Worm (Caenorhabditis elegans) whole organism, mixed stage, embryonic: Measurements from ENCODE around the gene sdz-20.

Experiments used
- M03D4.4 ChIP-seq: sonication (generic microtip); optimal IDR thresholded peaks from 2 replicates; lab custom pipeline; 2017; ENCODE audit warnings: mild to moderate bottlenecking, missing genetic modification characterization, missing compliant biosample characterization
- bed-3 ChIP-seq: fragments of 200-800 bp; sonication (Bioruptor generic); optimal IDR thresholded peaks from 3 replicates; lab custom pipeline; 2018; ENCODE audit warnings: mild to moderate bottlenecking, missing genetic modification characterization, moderate library complexity, missing compliant biosample characterization
- blmp-1 ChIP-seq: fragments of 150-350 bp; optimal IDR thresholded peaks from 2 replicates; lab custom pipeline; 2014; ENCODE audit warnings: missing biosample characterization, missing genetic modification characterization
- ceh-39 ChIP-seq: fragments of 150-350 bp; optimal IDR thresholded peaks from 2 replicates; lab custom pipeline; 2014; ENCODE audit warnings: missing biosample characterization, missing genetic modification characterization
- ces-1 ChIP-seq: fragments of 150-350 bp; optimal IDR thresholded peaks from 2 replicates; lab custom pipeline; 2014; ENCODE audit warnings: missing biosample characterization, missing genetic modification reagents, missing genetic modification characterization
- cnd-1 ChIP-seq: fragments of 200-800 bp; sonication (Bioruptor generic); optimal IDR thresholded peaks from 2 replicates; lab custom pipeline; 2018; ENCODE audit warnings: mild to moderate bottlenecking, missing genetic modification characterization, missing compliant biosample characterization
- drap-1 ChIP-seq: fragments of 200-800 bp; sonication (Bioruptor generic); optimal IDR thresholded peaks from 3 replicates; lab custom pipeline; 2018; ENCODE audit warnings: mild to moderate bottlenecking, missing genetic modification characterization, missing compliant biosample characterization
- elt-1 ChIP-seq: sonication (generic microtip); optimal IDR thresholded peaks from 2 replicates; lab custom pipeline; 2017; ENCODE audit warnings: missing genetic modification characterization, mild to moderate bottlenecking, missing compliant biosample characterization, antibody characterized with exemption, moderate library complexity, borderline replicate concordance; ENCODE audit not compliant: insufficient read depth
- elt-3 ChIP-seq: fragments of 150-350 bp; optimal IDR thresholded peaks from 2 replicates; lab custom pipeline; 2014; ENCODE audit warnings: missing biosample characterization, missing genetic modification characterization
- flh-1 ChIP-seq: fragments of 200-800 bp; sonication (Bioruptor generic); optimal IDR thresholded peaks from 2 replicates; lab custom pipeline; 2018; ENCODE audit warnings: mild to moderate bottlenecking, missing genetic modification characterization, moderate library complexity, missing compliant biosample characterization
- ham-2 ChIP-seq: fragments of 200-800 bp; sonication (Bioruptor generic); optimal IDR thresholded peaks from 2 replicates; lab custom pipeline; 2018; ENCODE audit warnings: mild to moderate bottlenecking, missing genetic modification characterization, missing compliant biosample characterization
- lin-13 ChIP-seq: fragments of 150-350 bp; optimal IDR thresholded peaks from 2 replicates; lab custom pipeline; 2014; ENCODE audit warnings: missing biosample characterization, missing genetic modification characterization
- lin-32 ChIP-seq: fragments of 200-800 bp; sonication (Bioruptor generic); optimal IDR thresholded peaks from 2 replicates; lab custom pipeline; 2018; ENCODE audit warnings: mild to moderate bottlenecking, missing genetic modification characterization, missing compliant biosample characterization
- lsy-2 ChIP-seq: fragments of 150-350 bp; optimal IDR thresholded peaks from 2 replicates; lab custom pipeline; 2014; ENCODE audit warnings: missing biosample characterization, missing genetic modification characterization
- mab-5 ChIP-seq: fragments of 150-350 bp; optimal IDR thresholded peaks from 2 replicates; lab custom pipeline; 2014; ENCODE audit warnings: missing biosample characterization, missing genetic modification characterization
- mep-1 ChIP-seq: fragments of 150-350 bp; optimal IDR thresholded peaks from 2 replicates; lab custom pipeline; 2017; ENCODE audit warnings: missing biosample characterization, missing genetic modification reagents, missing genetic modification characterization, inconsistent platforms
- mls-2 ChIP-seq: sonication (generic microtip); optimal IDR thresholded peaks from 2 replicates; lab custom pipeline; 2016; ENCODE audit warnings: mild to moderate bottlenecking, missing genetic modification characterization, moderate library complexity, missing compliant biosample characterization
- nhr-12 ChIP-seq: fragments of 150-350 bp; optimal IDR thresholded peaks from 2 replicates; lab custom pipeline; 2014; ENCODE audit warnings: missing biosample characterization, missing genetic modification characterization
- nhr-2 ChIP-seq: fragments of 150-350 bp; optimal IDR thresholded peaks from 2 replicates; lab custom pipeline; 2014; ENCODE audit warnings: missing biosample characterization, missing genetic modification characterization
- nhr-28 ChIP-seq: fragments of 150-350 bp; optimal IDR thresholded peaks from 2 replicates; lab custom pipeline; 2014; ENCODE audit warnings: missing biosample characterization, missing genetic modification characterization
- nhr-76 ChIP-seq: sonication (generic microtip); optimal IDR thresholded peaks from 2 replicates; lab custom pipeline; 2017; ENCODE audit warnings: missing biosample characterization, missing genetic modification characterization
- pha-4 ChIP-seq: fragments of 150-350 bp; optimal IDR thresholded peaks from 2 replicates; lab custom pipeline; 2018; ENCODE audit warnings: missing biosample characterization, missing genetic modification reagents, missing genetic modification characterization
- sem-2 ChIP-seq: fragments of 200-800 bp; sonication (Bioruptor generic); optimal IDR thresholded peaks from 2 replicates; lab custom pipeline; 2018; ENCODE audit warnings: mild to moderate bottlenecking, missing genetic modification characterization, missing compliant biosample characterization
- snpc-4 ChIP-seq: fragments of 150-350 bp; optimal IDR thresholded peaks from 2 replicates; lab custom pipeline; 2014; ENCODE audit warnings: missing biosample characterization, missing genetic modification characterization
- sptf-1 ChIP-seq: sonication (generic microtip); optimal IDR thresholded peaks from 2 replicates; lab custom pipeline; 2017; ENCODE audit warnings: mild to moderate bottlenecking, missing genetic modification characterization, moderate library complexity, missing compliant biosample characterization
- tbx-8 ChIP-seq: fragments of 200-800 bp; sonication (Bioruptor generic); optimal IDR thresholded peaks from 2 replicates; lab custom pipeline; 2018; ENCODE audit warnings: mild to moderate bottlenecking, missing genetic modification characterization, moderate library complexity, missing compliant biosample characterization
- unc-120 ChIP-seq: sonication (generic microtip); optimal IDR thresholded peaks from 2 replicates; lab custom pipeline; 2017; ENCODE audit warnings: missing genetic modification characterization, missing compliant biosample characterization; ENCODE audit not compliant: poor library complexity, severe bottlenecking
- unc-39 ChIP-seq: fragments of 150-350 bp; optimal IDR thresholded peaks from 2 replicates; lab custom pipeline; 2014; ENCODE audit warnings: missing biosample characterization, missing genetic modification characterization
- unc-62 ChIP-seq: fragments of 150-350 bp; optimal IDR thresholded peaks from 2 replicates; lab custom pipeline; 2014; ENCODE audit warnings: missing biosample characterization, missing genetic modification reagents, missing genetic modification characterization
- zip-8 ChIP-seq: fragments of 150-350 bp; optimal IDR thresholded peaks from 2 replicates; lab custom pipeline; 2014; ENCODE audit warnings: missing biosample characterization, missing genetic modification characterization

Gene sdz-20

DNA sequence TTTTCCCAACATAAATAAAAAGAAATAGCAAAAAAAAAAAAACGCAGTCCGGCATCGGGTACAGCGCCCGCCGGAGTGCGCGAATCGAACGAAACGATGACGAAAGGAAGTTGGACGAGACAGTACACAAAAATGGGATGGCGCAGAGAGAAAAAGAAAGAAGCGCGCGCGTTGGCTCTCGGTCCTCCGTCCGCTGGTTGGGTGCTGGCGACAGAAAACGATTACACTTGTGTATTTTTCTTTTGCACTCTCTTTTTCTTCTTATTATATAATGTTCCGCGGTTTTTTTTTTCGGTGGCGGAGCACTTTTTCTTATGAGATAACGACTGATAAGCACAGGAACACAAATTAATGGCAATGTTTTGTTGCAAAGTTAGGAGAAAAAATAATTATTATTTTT lies 43.4 kb downstream of the sdz-20 start:
- no peak for TF ChIP-seq unc-39 (tag; lab: Kevin White, UChicago)
- no peak for TF ChIP-seq cnd-1 (tag; lab: Kevin White, UChicago)
- no peak for TF ChIP-seq nhr-76 (tag; lab: Kevin White, UChicago)
- TF ChIP-seq pha-4 (tag; lab: Kevin White, UChicago): no peak
- TF ChIP-seq unc-120 (tag; lab: Kevin White, UChicago): no peak
- no peak for TF ChIP-seq lsy-2 (tag; lab: Kevin White, UChicago)
- no peak for TF ChIP-seq ces-1 (GFP tag; lab: Kevin White, UChicago)
- TF ChIP-seq sptf-1 (tag; lab: Kevin White, UChicago): no peak
- TF ChIP-seq mls-2 (tag; lab: Kevin White, UChicago): no peak
- TF ChIP-seq mep-1 (tag; lab: Kevin White, UChicago): no peak
- TF ChIP-seq sem-2 (GFP tag; lab: Kevin White, UChicago): no peak

DNA sequence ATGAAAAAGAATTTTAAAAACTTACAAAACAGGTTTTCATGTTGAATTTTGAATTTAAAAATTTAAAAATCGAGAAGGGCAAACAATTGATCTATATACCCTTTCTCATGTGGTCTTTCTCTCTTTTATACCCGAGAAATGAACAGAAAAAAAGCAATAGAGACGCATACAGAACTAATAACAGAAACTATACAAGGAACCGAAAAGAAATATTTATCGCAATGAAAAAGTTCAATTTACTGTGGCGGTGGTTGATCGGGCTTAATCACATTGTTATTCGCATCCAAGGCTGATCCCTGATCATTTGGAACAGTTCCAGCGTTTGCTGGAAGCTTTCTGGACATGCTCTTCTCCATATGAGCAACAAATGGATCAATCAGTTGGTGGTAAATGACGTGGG lies 44.4 kb downstream of the sdz-20 start, which contains the start of gene T03F6.10:
T03F6.10 (minus strand) TSS at position 101 of the 400 bp plus-strand sequence.
- no peak for TF ChIP-seq elt-1 (tag; lab: Kevin White, UChicago)

DNA sequence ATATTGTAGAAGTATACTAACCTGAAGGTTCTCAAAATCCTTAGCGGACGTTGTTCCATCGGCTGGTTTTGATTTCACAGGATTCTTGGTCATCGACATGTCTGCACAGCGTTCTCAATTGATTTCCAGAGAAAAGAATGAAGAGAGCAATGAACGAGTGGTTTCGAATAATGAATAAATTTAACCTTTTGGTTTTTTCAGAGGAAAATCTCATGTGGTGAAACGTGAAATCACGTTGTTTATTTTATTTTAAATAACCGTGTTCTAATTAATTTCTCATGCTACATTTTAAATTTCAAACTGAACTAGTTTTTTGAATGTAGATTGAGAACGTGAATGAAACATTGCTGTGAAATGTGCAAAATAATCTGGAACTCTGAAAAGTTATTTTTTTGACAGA lies 46.3 kb downstream of the sdz-20 start, which contains the start of gene T03F6.6:
T03F6.6 (minus strand) TSS at position 101 of the 400 bp plus-strand sequence.
- no peak for TF ChIP-seq tbx-8 (GFP tag; lab: Kevin White, UChicago)
- no peak for TF ChIP-seq lin-32 (GFP tag; lab: Kevin White, UChicago)
- TF ChIP-seq drap-1 (GFP tag; lab: Kevin White, UChicago): no peak
- no peak for TF ChIP-seq nhr-2 (tag; lab: Kevin White, UChicago)
- no peak for TF ChIP-seq nhr-76 (tag; lab: Kevin White, UChicago)
- TF ChIP-seq sptf-1 (tag; lab: Kevin White, UChicago): no peak
- no peak for TF ChIP-seq mls-2 (tag; lab: Kevin White, UChicago)
- TF ChIP-seq nhr-28 (tag; lab: Kevin White, UChicago): no peak
- no peak for TF ChIP-seq mep-1 (tag; lab: Kevin White, UChicago)
- TF ChIP-seq snpc-4: no peak
- no peak for TF ChIP-seq flh-1
- TF ChIP-seq unc-120 (tag; lab: Kevin White, UChicago): no peak
- no peak for TF ChIP-seq sem-2 (GFP tag; lab: Kevin White, UChicago)
- TF ChIP-seq cnd-1 (tag; lab: Kevin White, UChicago): no peak
- no peak for TF ChIP-seq elt-1 (tag; lab: Kevin White, UChicago)

DNA sequence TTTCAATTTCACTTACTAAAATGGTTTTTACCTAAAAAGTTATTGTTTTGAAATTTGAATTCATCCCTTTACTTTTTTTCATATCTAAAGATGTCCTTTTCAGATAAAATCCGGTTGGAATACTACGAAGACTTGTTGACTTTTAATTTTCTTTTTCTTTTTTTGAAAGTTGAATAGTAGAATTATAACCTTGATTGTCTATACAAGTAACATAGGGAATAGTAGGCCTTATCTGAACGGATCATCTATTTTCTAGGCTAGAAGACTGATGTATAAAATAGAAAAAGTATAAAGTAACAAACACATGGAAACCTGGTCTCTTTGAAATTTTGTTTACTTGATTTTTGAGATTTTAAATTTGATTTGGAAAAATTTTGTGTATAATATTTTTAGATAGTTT lies 47.0 kb downstream of the sdz-20 start:
- TF ChIP-seq blmp-1 (tag; lab: Kevin White, UChicago): no peak
- TF ChIP-seq nhr-28 (tag; lab: Kevin White, UChicago): no peak
- no peak for TF ChIP-seq pha-4 (tag; lab: Kevin White, UChicago)

DNA sequence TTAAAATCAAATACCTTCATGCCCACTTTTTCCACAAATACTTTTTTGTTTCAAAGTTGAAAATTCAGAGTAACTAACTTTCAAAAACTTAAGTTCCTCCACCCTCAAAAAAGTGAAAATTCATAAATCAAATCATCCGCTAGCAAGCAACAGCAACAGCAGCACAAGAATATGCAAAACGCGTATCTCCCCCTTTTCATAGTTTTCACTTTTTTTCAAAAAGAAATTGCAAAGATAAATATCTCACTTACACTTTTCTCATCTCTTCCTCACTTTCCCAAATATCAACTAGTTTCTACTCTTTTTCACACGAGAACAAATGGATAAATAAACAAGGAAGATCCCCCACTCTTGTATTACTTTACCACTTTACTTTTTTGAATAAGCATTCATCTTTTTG lies 47.8 kb downstream of the sdz-20 start:
- TF ChIP-seq lin-32 (GFP tag; lab: Kevin White, UChicago): no peak
- no peak for TF ChIP-seq lsy-2 (tag; lab: Kevin White, UChicago)
- no peak for TF ChIP-seq unc-62 (GFP tag; lab: Kevin White, UChicago)
- no peak for TF ChIP-seq cnd-1 (tag; lab: Kevin White, UChicago)
- peak; percentile 25 for TF ChIP-seq ces-1 (GFP tag; lab: Kevin White, UChicago)
- TF ChIP-seq mab-5 (tag; lab: Kevin White, UChicago): no peak
- no peak for TF ChIP-seq nhr-28 (tag; lab: Kevin White, UChicago)
- peak; percentile 78 for TF ChIP-seq blmp-1 (tag; lab: Kevin White, UChicago)
- no peak for TF ChIP-seq elt-3 (tag; lab: Kevin White, UChicago)
- no peak for TF ChIP-seq lin-13 (tag; lab: Kevin White, UChicago)
- no peak for TF ChIP-seq bed-3
- no peak for TF ChIP-seq M03D4.4
- no peak for TF ChIP-seq zip-8 (tag; lab: Kevin White, UChicago)

DNA sequence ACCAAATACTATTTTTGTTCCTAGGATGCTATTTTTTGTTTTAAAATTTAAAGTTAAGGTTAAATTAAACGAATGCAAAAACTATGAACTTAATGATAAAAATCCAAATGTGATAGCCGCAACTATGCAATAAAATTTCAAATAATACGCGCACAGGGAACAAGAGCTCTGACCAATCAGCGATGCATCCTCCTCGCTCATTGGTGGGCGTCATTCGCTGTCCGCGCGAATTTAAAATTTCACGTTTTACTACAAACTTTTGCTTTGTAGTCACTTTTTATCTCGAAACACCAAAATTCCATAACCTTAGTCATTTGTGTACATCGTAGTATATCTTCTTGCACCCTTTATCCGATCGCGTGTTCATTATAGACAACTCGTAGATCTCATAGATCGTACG lies 49.3 kb downstream of the sdz-20 start:
- TF ChIP-seq ceh-39 (tag; lab: Kevin White, UChicago) (no peak), snpc-4 (no peak), cnd-1 (tag; lab: Kevin White, UChicago) (no peak), zip-8 (tag; lab: Kevin White, UChicago) (no peak), ham-2 (GFP tag; lab: Kevin White, UChicago) (no peak), bed-3 (no peak), drap-1 (GFP tag; lab: Kevin White, UChicago) (no peak), pha-4 (tag; lab: Kevin White, UChicago) (no peak), nhr-12 (no peak), sem-2 (GFP tag; lab: Kevin White, UChicago) (no peak), nhr-28 (tag; lab: Kevin White, UChicago) (no peak), ces-1 (GFP tag; lab: Kevin White, UChicago) (no peak), elt-3 (tag; lab: Kevin White, UChicago) (no peak), M03D4.4 (no peak), flh-1 (no peak), mls-2 (tag; lab: Kevin White, UChicago) (no peak)
- TF ChIP-seq, all 35 proteins: peak for 0
